Worm (Caenorhabditis elegans) whole organism, late embryonic: ENCODE data around the gene T19D2.3.

Experiments used
- ama-1 ChIP-seq: fragments of 150-350 bp; optimal IDR thresholded peaks from 2 replicates; lab custom pipeline; 2014
- fkh-10 ChIP-seq: fragments of 150-350 bp; optimal IDR thresholded peaks from 2 replicates; lab custom pipeline; 2014; ENCODE audit warnings: missing biosample characterization, missing genetic modification reagents, missing genetic modification characterization

ce11 chrX:3895577-3895976 lies 43.5 kb upstream of the T19D2.3 start, which contains the start of gene F47F2.3:
- no peak for TF ChIP-seq ama-1 (lab: Kevin White, UChicago)
- no peak for TF ChIP-seq fkh-10
